Worm (Caenorhabditis elegans) whole organism, L2 larva: ENCODE data around the gene C50E3.9.

Source experiments
- C34F6.9 ChIP-seq: fragments of 150-350 bp; optimal IDR thresholded peaks from 2 replicates; lab custom pipeline; 2014; ENCODE audit warnings: missing biosample characterization, missing genetic modification characterization
- F13H6.1 ChIP-seq: sonication (generic microtip); optimal IDR thresholded peaks from 2 replicates; lab custom pipeline; 2016; ENCODE audit warnings: missing genetic modification characterization, missing compliant biosample characterization
- R02D3.7 ChIP-seq: fragments of 150-350 bp; optimal IDR thresholded peaks from 2 replicates; lab custom pipeline; 2014; ENCODE audit warnings: missing biosample characterization, missing genetic modification characterization
- Y55F3AM.14 ChIP-seq: fragments of 200-800 bp; sonication (Bioruptor generic); optimal IDR thresholded peaks from 2 replicates; lab custom pipeline; 2018; ENCODE audit warnings: mild to moderate bottlenecking, missing genetic modification characterization, missing compliant biosample characterization
- ZK546.5 ChIP-seq: sonication (generic microtip); optimal IDR thresholded peaks from 2 replicates; lab custom pipeline; 2017; ENCODE audit warnings: missing biosample characterization, missing genetic modification characterization
- aly-2 ChIP-seq: fragments of 150-350 bp; optimal IDR thresholded peaks from 2 replicates; lab custom pipeline; 2014; ENCODE audit warnings: missing biosample characterization, missing genetic modification characterization
- blmp-1 ChIP-seq: sonication (generic microtip); optimal IDR thresholded peaks from 2 replicates; lab custom pipeline; 2017; ENCODE audit warnings: missing genetic modification characterization, mild to moderate bottlenecking, missing compliant biosample characterization, antibody characterized with exemption, moderate library complexity; ENCODE audit not compliant: insufficient read depth
- crh-2 ChIP-seq: sonication (generic microtip); optimal IDR thresholded peaks from 2 replicates; lab custom pipeline; 2017; ENCODE audit warnings: missing biosample characterization, missing genetic modification characterization
- dmd-4 ChIP-seq: sonication (generic microtip); optimal IDR thresholded peaks from 2 replicates; lab custom pipeline; 2017; ENCODE audit warnings: missing biosample characterization, missing genetic modification characterization
- egl-27 ChIP-seq: sonication (generic microtip); optimal IDR thresholded peaks from 3 replicates; lab custom pipeline; 2017; ENCODE audit warnings: missing biosample characterization, missing genetic modification reagents, missing genetic modification characterization
- elt-1 ChIP-seq: fragments of 150-350 bp; optimal IDR thresholded peaks from 2 replicates; lab custom pipeline; 2014; ENCODE audit warnings: missing biosample characterization, missing genetic modification characterization
- elt-3 ChIP-seq: sonication (generic microtip); optimal IDR thresholded peaks from 2 replicates; lab custom pipeline; 2017; ENCODE audit warnings: missing biosample characterization, missing genetic modification characterization
- fos-1 ChIP-seq: fragments of 150-350 bp; optimal IDR thresholded peaks from 2 replicates; lab custom pipeline; 2014; ENCODE audit warnings: missing biosample characterization, missing genetic modification characterization
- gmeb-1 ChIP-seq: fragments of 150-350 bp; optimal IDR thresholded peaks from 2 replicates; lab custom pipeline; 2014; ENCODE audit warnings: missing biosample characterization, missing genetic modification characterization
- lin-13 ChIP-seq: fragments of 150-350 bp; optimal IDR thresholded peaks from 2 replicates; lab custom pipeline; 2014; ENCODE audit warnings: missing biosample characterization, missing genetic modification reagents, missing genetic modification characterization
- lin-39 ChIP-seq: fragments of 150-350 bp; optimal IDR thresholded peaks from 2 replicates; lab custom pipeline; 2014; ENCODE audit warnings: missing biosample characterization, missing genetic modification reagents, missing genetic modification characterization
- lsy-2 ChIP-seq, 2 experiments: fragments of 150-350 bp in 1 of 2; sonication (generic microtip) in 1 of 2; optimal IDR thresholded peaks; 2 replicates each; lab custom pipeline; 2014 to 2017; ENCODE audit warnings: missing biosample characterization in 2 of 2, missing genetic modification characterization in 2 of 2
- mbf-1 ChIP-seq: sonication (generic microtip); optimal IDR thresholded peaks from 2 replicates; lab custom pipeline; 2017; ENCODE audit warnings: missing biosample characterization, missing genetic modification characterization
- nhr-10 ChIP-seq: sonication (generic microtip); optimal IDR thresholded peaks from 2 replicates; lab custom pipeline; 2017; ENCODE audit warnings: missing biosample characterization, missing genetic modification characterization
- nhr-11 ChIP-seq: fragments of 150-350 bp; optimal IDR thresholded peaks from 2 replicates; lab custom pipeline; 2014; ENCODE audit warnings: missing biosample characterization, missing genetic modification characterization
- nhr-12 ChIP-seq: fragments of 150-350 bp; optimal IDR thresholded peaks from 2 replicates; lab custom pipeline; 2014; ENCODE audit warnings: missing biosample characterization, missing genetic modification characterization
- nhr-129 ChIP-seq: fragments of 150-350 bp; optimal IDR thresholded peaks from 2 replicates; lab custom pipeline; 2014; ENCODE audit warnings: missing biosample characterization, missing genetic modification characterization
- nhr-21 ChIP-seq: fragments of 150-350 bp; optimal IDR thresholded peaks from 2 replicates; lab custom pipeline; 2014; ENCODE audit warnings: missing biosample characterization, missing genetic modification characterization
- nhr-23 ChIP-seq: fragments of 150-350 bp; optimal IDR thresholded peaks from 2 replicates; lab custom pipeline; 2014; ENCODE audit warnings: missing biosample characterization, missing genetic modification reagents, missing genetic modification characterization
- nhr-237 ChIP-seq: fragments of 150-350 bp; optimal IDR thresholded peaks from 2 replicates; lab custom pipeline; 2014; ENCODE audit warnings: missing biosample characterization, missing genetic modification characterization
- nhr-6 ChIP-seq: fragments of 150-350 bp; optimal IDR thresholded peaks from 2 replicates; lab custom pipeline; 2014; ENCODE audit warnings: missing biosample characterization, missing genetic modification characterization
- nhr-77 ChIP-seq: fragments of 150-350 bp; optimal IDR thresholded peaks from 2 replicates; lab custom pipeline; 2014; ENCODE audit warnings: missing biosample characterization, missing genetic modification characterization
- peb-1 ChIP-seq: fragments of 150-350 bp; optimal IDR thresholded peaks from 2 replicates; lab custom pipeline; 2014; ENCODE audit warnings: missing biosample characterization, missing genetic modification characterization
- sma-3 ChIP-seq: sonication (generic microtip); optimal IDR thresholded peaks from 2 replicates; lab custom pipeline; 2016; ENCODE audit warnings: missing genetic modification reagents, missing genetic modification characterization, missing compliant biosample characterization
- unc-55 ChIP-seq: fragments of 150-350 bp; sonication (generic microtip); optimal IDR thresholded peaks from 3 replicates; lab custom pipeline; 2014; ENCODE audit warnings: missing biosample characterization, missing genetic modification reagents, missing genetic modification characterization
- unc-62 ChIP-seq: fragments of 150-350 bp; optimal IDR thresholded peaks from 2 replicates; lab custom pipeline; 2014; ENCODE audit warnings: missing biosample characterization, missing genetic modification reagents, missing genetic modification characterization
- zag-1 ChIP-seq: fragments of 150-350 bp; optimal IDR thresholded peaks from 2 replicates; lab custom pipeline; 2014; ENCODE audit warnings: missing biosample characterization, missing genetic modification characterization
- ztf-1 ChIP-seq: fragments of 200-800 bp; sonication (Bioruptor generic); conservative IDR thresholded peaks from 2 replicates; pipeline ENCODE4 v1.3.6; 2022; ENCODE audit warnings: missing genetic modification characterization, missing compliant biosample characterization
- ztf-11 ChIP-seq: sonication (generic microtip); optimal IDR thresholded peaks from 2 replicates; lab custom pipeline; 2017; ENCODE audit warnings: missing biosample characterization, missing genetic modification characterization
- ztf-4 ChIP-seq: fragments of 150-350 bp; optimal IDR thresholded peaks from 2 replicates; lab custom pipeline; 2014; ENCODE audit warnings: missing biosample characterization, missing genetic modification characterization

C50E3.9 gene

ce11 chrV:7600149-7600548, at the start of gene C50E3.9:
Gene C50E3.9, minus strand, starts transcription at chrV:7600249.
- no peak for TF ChIP-seq nhr-77
- TF ChIP-seq peb-1 = no peak
- TF ChIP-seq unc-55 (GFP tag; lab: Kevin White, UChicago) = no peak
- TF ChIP-seq nhr-21 (tag; lab: Kevin White, UChicago) = no peak
- TF ChIP-seq crh-2 (tag; lab: Kevin White, UChicago) = no peak
- no peak for TF ChIP-seq nhr-237 (tag; lab: Kevin White, UChicago)
- TF ChIP-seq nhr-11 (tag; lab: Kevin White, UChicago) = no peak
- TF ChIP-seq lsy-2 (tag; optimal IDR thresholded peaks at IDR 0.05; lab: Kevin White, UChicago) = no peak
- no peak for TF ChIP-seq nhr-129 (tag; lab: Kevin White, UChicago)
- TF ChIP-seq ztf-1 = no peak
- no peak for TF ChIP-seq R02D3.7 (tag; lab: Kevin White, UChicago)
- TF ChIP-seq, all 48 proteins: peak for 0

ce11 chrV:7647147-7647546, 47.1 kb upstream of the C50E3.9 start:
- TF ChIP-seq dmd-4 (tag; lab: Kevin White, UChicago) (no peak), unc-62 (GFP tag; lab: Kevin White, UChicago) (no peak), nhr-23 (tag; lab: Kevin White, UChicago) (no peak), nhr-11 (tag; lab: Kevin White, UChicago) (no peak), C34F6.9 (tag; lab: Kevin White, UChicago) (no peak), egl-27 (tag; lab: Kevin White, UChicago) (no peak), zag-1 (tag; lab: Kevin White, UChicago) (no peak), Y55F3AM.14 (GFP tag; lab: Kevin White, UChicago) (no peak), lin-39 (tag; lab: Kevin White, UChicago) (no peak), F13H6.1 (tag; lab: Kevin White, UChicago) (no peak), elt-3 (no peak), lsy-2 (tag; optimal IDR thresholded peaks at IDR 0.05; lab: Kevin White, UChicago) (no peak), sma-3 (GFP tag; lab: Kevin White, UChicago) (no peak), nhr-21 (tag; lab: Kevin White, UChicago) (no peak), lin-13 (GFP tag; lab: Kevin White, UChicago) (no peak), gmeb-1 (tag; lab: Kevin White, UChicago) (no peak), unc-55 (GFP tag; lab: Kevin White, UChicago) (no peak), R02D3.7 (tag; lab: Kevin White, UChicago) (no peak), ztf-11 (tag; lab: Kevin White, UChicago) (no peak), nhr-129 (tag; lab: Kevin White, UChicago) (no peak)

- no peak for TF ChIP-seq nhr-12 (tag; lab: Kevin White, UChicago)
- no peak for TF ChIP-seq ztf-4 (tag; lab: Kevin White, UChicago)
These were observed 45.4 kb upstream of the C50E3.9 start, which contains the start of gene str-47 for ce11 chrV:7645454-7645853. Gene str-47, plus strand, starts transcription at chrV:7645754.

ce11 chrV:7643416-7643815, 43.4 kb upstream of the C50E3.9 start, which contains the start of gene F07C4.11:
Gene F07C4.11, minus strand, starts transcription at chrV:7643516.
- TF ChIP-seq lsy-2 (tag; optimal IDR thresholded peaks at IDR 0.05; lab: Kevin White, UChicago) (no peak), nhr-12 (tag; lab: Kevin White, UChicago) (no peak), zag-1 (tag; lab: Kevin White, UChicago) (no peak)

- TF ChIP-seq R02D3.7 (tag; lab: Kevin White, UChicago) = no peak
- no peak for TF ChIP-seq nhr-21 (tag; lab: Kevin White, UChicago)
- TF ChIP-seq nhr-23 (tag; lab: Kevin White, UChicago) = no peak
- TF ChIP-seq lsy-2 (tag; optimal IDR thresholded peaks at IDR 0.05; lab: Kevin White, UChicago) = no peak
- TF ChIP-seq crh-2 (tag; lab: Kevin White, UChicago) = no peak
- TF ChIP-seq elt-1 (tag; lab: Kevin White, UChicago) = no peak
- TF ChIP-seq nhr-6 (tag; lab: Kevin White, UChicago) = no peak
These were observed 41.7 kb upstream of the C50E3.9 start for ce11 chrV:7641718-7642117.

- no peak for TF ChIP-seq crh-2 (tag; lab: Kevin White, UChicago)
- no peak for TF ChIP-seq nhr-10 (tag; lab: Kevin White, UChicago)
- TF ChIP-seq Y55F3AM.14 (GFP tag; lab: Kevin White, UChicago) = no peak
- no peak for TF ChIP-seq blmp-1 (tag; lab: Kevin White, UChicago)
- TF ChIP-seq lin-13 (GFP tag; lab: Kevin White, UChicago) = no peak
- TF ChIP-seq mbf-1 (tag; lab: Kevin White, UChicago) = no peak
- no peak for TF ChIP-seq nhr-23 (tag; lab: Kevin White, UChicago)
- no peak for TF ChIP-seq fos-1 (tag; lab: Kevin White, UChicago)
- TF ChIP-seq sma-3 (GFP tag; lab: Kevin White, UChicago) = no peak
- no peak for TF ChIP-seq nhr-77
- no peak for TF ChIP-seq dmd-4 (tag; lab: Kevin White, UChicago)
- TF ChIP-seq aly-2 = no peak
- no peak for TF ChIP-seq ZK546.5
- TF ChIP-seq zag-1 (tag; lab: Kevin White, UChicago) = no peak
- TF ChIP-seq, all 48 proteins: peak for 0
These were observed 39.7 kb upstream of the C50E3.9 start, which contains the start of gene F07C4.10 for ce11 chrV:7639787-7640186. Gene F07C4.10, minus strand, starts transcription at chrV:7639887.
